Fruit fly (Drosophila melanogaster) whole organism, wandering third instar larva: Measurements from ENCODE around the gene Ldh.
A peak's percentile ranks its signal among the peaks of the same experiment; 100 is the strongest.

ENCODE experiments used
- Abd-B ChIP-seq: fragments of >200 bp; optimal IDR thresholded peaks from 2 replicates; lab custom pipeline; 2017; ENCODE audit warnings: missing biosample characterization, missing genetic modification characterization
- CG9705 ChIP-seq: fragments of 200-800 bp; sonication (Bioruptor generic); optimal IDR thresholded peaks from 2 replicates; lab custom pipeline; 2018; ENCODE audit warnings: missing biosample characterization, mild to moderate bottlenecking, missing genetic modification characterization
- CrebA ChIP-seq: fragments of 200-800 bp; sonication (Bioruptor generic); optimal IDR thresholded peaks from 2 replicates; lab custom pipeline; 2016; ENCODE audit warnings: missing biosample characterization, mild to moderate bottlenecking, missing genetic modification characterization, borderline replicate concordance
- Dfd ChIP-seq: fragments of >200 bp; optimal IDR thresholded peaks from 2 replicates; lab custom pipeline; 2017; ENCODE audit warnings: missing biosample characterization, missing genetic modification characterization
- Dif ChIP-seq: fragments of 200-275, 200-300 bp; sonication (Bioruptor generic); optimal IDR thresholded peaks from 2 replicates; lab custom pipeline; 2018; ENCODE audit warnings: missing biosample characterization, missing genetic modification characterization; ENCODE audit not compliant: partially characterized antibody
- GATAd ChIP-seq: sonication (Bioruptor generic); optimal IDR thresholded peaks from 2 replicates; lab custom pipeline; 2016; ENCODE audit warnings: missing biosample characterization, missing genetic modification characterization
- HLH106 ChIP-seq: fragments of 200-800 bp; optimal IDR thresholded peaks from 3 replicates; lab custom pipeline; 2019; ENCODE audit warnings: missing biosample characterization, mild to moderate bottlenecking, missing genetic modification characterization, moderate library complexity
- Hnf4 ChIP-seq: fragments of 200-800 bp; sonication (Bioruptor generic); optimal IDR thresholded peaks from 2 replicates; lab custom pipeline; 2016; ENCODE audit warnings: missing biosample characterization, mild to moderate bottlenecking, missing genetic modification characterization
- Hr78 ChIP-seq: fragments of >200 bp; optimal IDR thresholded peaks from 2 replicates; lab custom pipeline; 2017; ENCODE audit warnings: missing biosample characterization, missing genetic modification characterization
- Hr83 ChIP-seq: fragments of 200-300 bp; sonication (Bioruptor generic); optimal IDR thresholded peaks from 2 replicates; lab custom pipeline; 2016; ENCODE audit warnings: missing biosample characterization, mild to moderate bottlenecking, missing genetic modification characterization, moderate library complexity; ENCODE audit not compliant: poor library complexity, severe bottlenecking
- Jra ChIP-seq: sonication (Bioruptor generic); optimal IDR thresholded peaks from 2 replicates; lab custom pipeline; 2016; ENCODE audit warnings: missing biosample characterization, missing genetic modification characterization
- OdsH ChIP-seq: fragments of 200-800 bp; sonication (Bioruptor generic); optimal IDR thresholded peaks from 2 replicates; lab custom pipeline; 2016; ENCODE audit warnings: missing biosample characterization, mild to moderate bottlenecking, missing genetic modification characterization
- Rel ChIP-seq, 2 experiments: fragments of 200-800 bp; sonication (Bioruptor generic) in 1 of 2; optimal IDR thresholded peaks; 2 replicates in 1 of 2; 3 replicates in 1 of 2; lab custom pipeline; 2016 to 2019; ENCODE audit warnings: mild to moderate bottlenecking in 2 of 2, missing biosample characterization in 2 of 2, missing genetic modification characterization in 2 of 2, moderate library complexity in 1 of 2
- Sp1 ChIP-seq: fragments of 200-800 bp; sonication (Bioruptor generic); optimal IDR thresholded peaks from 3 replicates; lab custom pipeline; 2019; ENCODE audit warnings: missing biosample characterization, mild to moderate bottlenecking, missing genetic modification characterization, moderate library complexity
- br ChIP-seq: fragments of 200-800 bp; sonication (Bioruptor generic); optimal IDR thresholded peaks from 2 replicates; lab custom pipeline; 2016; ENCODE audit warnings: missing biosample characterization, missing genetic modification characterization
- brk ChIP-seq: fragments of 200-800 bp; sonication (Bioruptor generic); optimal IDR thresholded peaks from 2 replicates; lab custom pipeline; 2016; ENCODE audit warnings: missing biosample characterization, mild to moderate bottlenecking, missing genetic modification characterization
- dmrt93B ChIP-seq: fragments of 200-800 bp; sonication (Bioruptor generic); optimal IDR thresholded peaks from 2 replicates; lab custom pipeline; 2018; ENCODE audit warnings: missing biosample characterization, mild to moderate bottlenecking, missing genetic modification characterization
- ey ChIP-seq: fragments of 200-800 bp; sonication (Bioruptor generic); optimal IDR thresholded peaks from 2 replicates; lab custom pipeline; 2016; ENCODE audit warnings: missing biosample characterization, missing genetic modification characterization
- foxo ChIP-seq, 2 experiments: fragments of 200-800 bp; sonication (Bioruptor generic); optimal IDR thresholded peaks; 2 replicates in 1 of 2; 3 replicates in 1 of 2; lab custom pipeline; 2016 to 2017; ENCODE audit warnings: missing biosample characterization in 2 of 2, missing genetic modification characterization in 2 of 2
- fru ChIP-seq: fragments of 200-800 bp; sonication (Bioruptor generic); optimal IDR thresholded peaks from 3 replicates; lab custom pipeline; 2016; ENCODE audit warnings: missing biosample characterization, mild to moderate bottlenecking, missing genetic modification characterization
- h ChIP-seq: fragments of 200-800 bp; sonication (Bioruptor generic); optimal IDR thresholded peaks from 3 replicates; lab custom pipeline; 2016; ENCODE audit warnings: missing biosample characterization, mild to moderate bottlenecking, missing genetic modification characterization
- jim ChIP-seq: fragments of 175-275, 200-325 bp; sonication (Bioruptor generic); optimal IDR thresholded peaks from 2 replicates; lab custom pipeline; 2016; ENCODE audit warnings: missing biosample characterization, mild to moderate bottlenecking, missing genetic modification characterization
- lola ChIP-seq: fragments of >200 bp; optimal IDR thresholded peaks from 2 replicates; lab custom pipeline; 2017; ENCODE audit warnings: missing biosample characterization, missing genetic modification characterization
- pan ChIP-seq: fragments of >200 bp; optimal IDR thresholded peaks from 2 replicates; lab custom pipeline; 2017
- psq ChIP-seq: fragments of 200-800 bp; sonication (Bioruptor generic); optimal IDR thresholded peaks from 3 replicates; lab custom pipeline; 2017; ENCODE audit warnings: missing biosample characterization, mild to moderate bottlenecking, missing genetic modification characterization, moderate library complexity
- rgr ChIP-seq: fragments of 200-800 bp; sonication (Bioruptor generic); optimal IDR thresholded peaks from 3 replicates; lab custom pipeline; 2016; ENCODE audit warnings: missing biosample characterization, mild to moderate bottlenecking, missing genetic modification characterization
- sage ChIP-seq: fragments of 200-800 bp; sonication (Bioruptor generic); optimal IDR thresholded peaks from 2 replicates; lab custom pipeline; 2016; ENCODE audit warnings: missing biosample characterization, mild to moderate bottlenecking, missing genetic modification characterization
- tai ChIP-seq: sonication (Bioruptor generic); optimal IDR thresholded peaks from 2 replicates; lab custom pipeline; 2016; ENCODE audit warnings: missing biosample characterization, missing genetic modification characterization
- usp ChIP-seq: fragments of >200 bp; optimal IDR thresholded peaks from 2 replicates; lab custom pipeline; 2017; ENCODE audit warnings: missing biosample characterization, missing genetic modification characterization
- woc ChIP-seq: sonication (Bioruptor generic); optimal IDR thresholded peaks from 2 replicates; lab custom pipeline; 2016; ENCODE audit warnings: missing biosample characterization, mild to moderate bottlenecking, missing genetic modification characterization

The Ldh gene

dm6 chr3L:6302500-6302899, 40.0 kb upstream of the Ldh start (continued):
- TF ChIP-seq OdsH (GFP tag; lab: Kevin White, UChicago) (peak; percentile 13), Rel (GFP tag; optimal IDR thresholded peaks at IDR 0.05; lab: Kevin White, UChicago) (no peak), Rel (tag; optimal IDR thresholded peaks at IDR 0.05; lab: Kevin White, UChicago) (no peak), brk (GFP tag; lab: Kevin White, UChicago) (no peak), lola (GFP tag; lab: Kevin White, UChicago) (no peak), br (peak; percentile 9), Dfd (GFP tag; lab: Kevin White, UChicago) (no peak), foxo (GFP tag; optimal IDR thresholded peaks at IDR 0.05; lab: Kevin White, UChicago) (peak in 1 of 2 experiments; percentile 25), Hr83 (GFP tag; lab: Kevin White, UChicago) (no peak), tai (no peak), psq (GFP tag; lab: Kevin White, UChicago) (peak; percentile 33), GATAd (GFP tag; lab: Kevin White, UChicago) (no peak), pan (no peak)
- TF ChIP-seq, all 38 proteins: peak for 11

dm6 chr3L:6296611-6297010, 34.1 kb upstream of the Ldh start:
- TF ChIP-seq br (no peak), ey (GFP tag; lab: Kevin White, UChicago) (no peak), jim (GFP tag; lab: Kevin White, UChicago) (no peak), HLH106 (tag; lab: Kevin White, UChicago) (no peak)

- peak; percentile 42 for TF ChIP-seq CG9705
- peak; percentile 63 for TF ChIP-seq br
- peak; percentile 30 for TF ChIP-seq brk (GFP tag; lab: Kevin White, UChicago)
- TF ChIP-seq h (GFP tag; lab: Kevin White, UChicago): peak; percentile 73
- peak; percentile 69 for TF ChIP-seq HLH106 (tag; lab: Kevin White, UChicago)
- peak; percentile 64 for TF ChIP-seq fru (GFP tag; lab: Kevin White, UChicago)
- peak; percentile 46 for TF ChIP-seq psq (GFP tag; lab: Kevin White, UChicago)
- TF ChIP-seq Sp1 (GFP tag; lab: Kevin White, UChicago): peak; percentile 55
- TF ChIP-seq rgr (GFP tag; lab: Kevin White, UChicago): peak; percentile 54
- TF ChIP-seq usp (GFP tag; lab: Kevin White, UChicago): no peak
- peak; percentile 60 for TF ChIP-seq OdsH (GFP tag; lab: Kevin White, UChicago)
- peak; percentile 42 for TF ChIP-seq dmrt93B (GFP tag; lab: Kevin White, UChicago)
- TF ChIP-seq pan: no peak
- no peak for TF ChIP-seq Dif (GFP tag; lab: Kevin White, UChicago)
- TF ChIP-seq ey (GFP tag; lab: Kevin White, UChicago): peak; percentile 61
- peak; percentile 50 for TF ChIP-seq Jra (GFP tag; lab: Kevin White, UChicago)
- TF ChIP-seq foxo (GFP tag; optimal IDR thresholded peaks at IDR 0.05; lab: Kevin White, UChicago): peak in 1 of 2 experiments; percentile 63
- TF ChIP-seq Hnf4 (GFP tag; lab: Kevin White, UChicago): peak; percentile 38
- no peak for TF ChIP-seq Dfd (GFP tag; lab: Kevin White, UChicago)
- TF ChIP-seq Hr78: no peak
- peak; percentile 71 for TF ChIP-seq woc (GFP tag; lab: Kevin White, UChicago)
- TF ChIP-seq sage (GFP tag; lab: Kevin White, UChicago): peak; percentile 12
Observed at dm6 chr3L:6285412-6285811, 22.9 kb upstream of the Ldh start.

dm6 chr3L:6275487-6275886, 13.0 kb upstream of the Ldh start, which contains the start of gene CG43168:
CG43168 (plus strand) TSS chr3L:6275787.
- TF ChIP-seq Abd-B (GFP tag; lab: Kevin White, UChicago) (no peak), OdsH (GFP tag; lab: Kevin White, UChicago) (no peak), Hr78 (no peak), CrebA (GFP tag; lab: Kevin White, UChicago) (no peak), HLH106 (tag; lab: Kevin White, UChicago) (no peak), GATAd (GFP tag; lab: Kevin White, UChicago) (no peak), Rel (GFP tag; optimal IDR thresholded peaks at IDR 0.05; lab: Kevin White, UChicago) (no peak), Rel (tag; optimal IDR thresholded peaks at IDR 0.05; lab: Kevin White, UChicago) (no peak), ey (GFP tag; lab: Kevin White, UChicago) (no peak), Sp1 (GFP tag; lab: Kevin White, UChicago) (no peak), brk (GFP tag; lab: Kevin White, UChicago) (no peak)

- TF ChIP-seq tai (no peak), HLH106 (tag; lab: Kevin White, UChicago) (no peak), Rel (GFP tag; optimal IDR thresholded peaks at IDR 0.05; lab: Kevin White, UChicago) (no peak), Rel (tag; optimal IDR thresholded peaks at IDR 0.05; lab: Kevin White, UChicago) (no peak), OdsH (GFP tag; lab: Kevin White, UChicago) (no peak), usp (GFP tag; lab: Kevin White, UChicago) (no peak)
Observed at dm6 chr3L:6274929-6275328, 12.4 kb upstream of the Ldh start.
